Worm (Caenorhabditis elegans) whole organism, L3 larva: ENCODE measurements around the gene Y57G7A.3.

Source experiments
- R02D3.7 ChIP-seq: fragments of 150-350 bp; optimal IDR thresholded peaks from 2 replicates; lab custom pipeline; 2014; ENCODE audit warnings: missing biosample characterization, missing genetic modification characterization
- egl-27 ChIP-seq: sonication (generic microtip); optimal IDR thresholded peaks from 4 replicates; lab custom pipeline; 2017; ENCODE audit warnings: missing biosample characterization, missing genetic modification reagents, missing genetic modification characterization
- elt-2 ChIP-seq: sonication (generic microtip); optimal IDR thresholded peaks from 2 replicates; lab custom pipeline; 2016; ENCODE audit warnings: missing genetic modification reagents, mild to moderate bottlenecking, missing genetic modification characterization, missing compliant biosample characterization
- lin-39 ChIP-seq: fragments of 150-350 bp; optimal IDR thresholded peaks from 2 replicates; lab custom pipeline; 2018; ENCODE audit warnings: missing biosample characterization, missing genetic modification reagents, missing genetic modification characterization
- nfya-1 ChIP-seq: sonication (generic microtip); optimal IDR thresholded peaks from 2 replicates; lab custom pipeline; 2017; ENCODE audit warnings: missing genetic modification characterization, mild to moderate bottlenecking, missing compliant biosample characterization, antibody characterized with exemption, moderate library complexity; ENCODE audit not compliant: insufficient read depth
- nhr-237 ChIP-seq: fragments of 150-350 bp; optimal IDR thresholded peaks from 2 replicates; lab custom pipeline; 2014; ENCODE audit warnings: missing biosample characterization, missing genetic modification characterization
- nhr-77 ChIP-seq: fragments of 150-350 bp; optimal IDR thresholded peaks from 2 replicates; lab custom pipeline; 2014; ENCODE audit warnings: missing biosample characterization, missing genetic modification characterization
- pha-4 ChIP-seq: fragments of 150-350 bp; optimal IDR thresholded peaks from 2 replicates; lab custom pipeline; 2014; ENCODE audit warnings: missing biosample characterization, missing genetic modification reagents, missing genetic modification characterization
- pqm-1 ChIP-seq: fragments of 150-350 bp; optimal IDR thresholded peaks from 2 replicates; lab custom pipeline; 2017; ENCODE audit warnings: missing biosample characterization, missing genetic modification characterization, inconsistent platforms
- sea-2 ChIP-seq: fragments of 150-350 bp; sonication (generic microtip); optimal IDR thresholded peaks from 4 replicates; lab custom pipeline; 2014; ENCODE audit warnings: missing biosample characterization, missing genetic modification reagents, missing genetic modification characterization
- unc-39 ChIP-seq: sonication (generic microtip); optimal IDR thresholded peaks from 4 replicates; lab custom pipeline; 2017; ENCODE audit warnings: missing biosample characterization, missing genetic modification characterization
- unc-62 ChIP-seq: fragments of 150-350 bp; sonication (generic microtip); optimal IDR thresholded peaks from 4 replicates; lab custom pipeline; 2014; ENCODE audit warnings: missing biosample characterization, missing genetic modification reagents, missing genetic modification characterization

DNA sequence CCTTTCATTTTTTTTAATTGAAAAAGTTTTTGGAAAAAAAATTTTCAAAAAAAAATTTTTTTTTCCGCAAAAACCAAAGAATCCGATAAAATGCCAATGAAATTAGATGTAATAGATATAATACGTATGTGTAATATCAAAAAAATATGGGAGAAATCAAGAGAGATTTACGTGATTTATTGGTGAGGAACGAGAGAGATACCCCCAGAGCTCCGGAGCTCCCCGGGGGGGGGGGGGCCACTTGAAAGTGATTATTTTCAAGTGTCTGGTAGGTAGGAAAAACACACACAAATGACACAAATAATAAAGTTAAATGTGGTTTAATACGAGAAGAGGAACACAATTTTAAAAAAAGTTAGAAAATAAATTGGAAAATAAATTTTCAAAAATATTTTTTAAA, 8.8 kb upstream of the Y57G7A.3 start, which contains the start of gene Y57G7A.11:
- TF ChIP-seq pha-4 (no peak), elt-2 (no peak), R02D3.7 (tag; lab: Kevin White, UChicago) (no peak), nfya-1 (no peak), pqm-1 (tag; lab: Kevin White, UChicago) (no peak), unc-62 (no peak), egl-27 (tag; lab: Kevin White, UChicago) (no peak), nhr-237 (tag; lab: Kevin White, UChicago) (no peak), sea-2 (GFP tag; lab: Kevin White, UChicago) (no peak), lin-39 (no peak), unc-39 (no peak), nhr-77 (no peak)
